Worm (Caenorhabditis elegans) whole organism, L4 larva: ENCODE data around the gene F26F4.2.

ENCODE experiments used
- D1046.2 ChIP-seq: fragments of 200-800 bp; sonication (Bioruptor generic); IDR thresholded peaks from 2 replicates; pipeline ENCODE4 v1.3.6; 2022; ENCODE audit warnings: missing genetic modification characterization, missing compliant biosample characterization
- T26A8.4 ChIP-seq: fragments of 200-800 bp; sonication (Bioruptor generic); IDR thresholded peaks from 2 replicates; pipeline ENCODE4 v1.3.6; 2022; ENCODE audit warnings: missing genetic modification characterization, missing compliant biosample characterization
- ceh-28 ChIP-seq: fragments of 150-350 bp; optimal IDR thresholded peaks from 2 replicates; lab custom pipeline; 2014; ENCODE audit warnings: missing biosample characterization, missing genetic modification reagents, missing genetic modification characterization
- daf-19 ChIP-seq: fragments of 200-800 bp; sonication (Bioruptor generic); conservative IDR thresholded peaks from 2 replicates; pipeline ENCODE4 v1.3.6; 2022; ENCODE audit warnings: missing genetic modification characterization, missing compliant biosample characterization
- hmg-1.1 ChIP-seq: fragments of 200-800 bp; sonication (Bioruptor generic); IDR thresholded peaks from 2 replicates; pipeline ENCODE4 v1.3.6; 2022; ENCODE audit warnings: missing genetic modification reagents, missing genetic modification characterization, missing compliant biosample characterization
- mep-1 ChIP-seq: fragments of 150-350 bp; sonication (generic microtip); optimal IDR thresholded peaks from 3 replicates; lab custom pipeline; 2014; ENCODE audit warnings: missing biosample characterization, missing genetic modification characterization
- nhr-6 ChIP-seq: fragments of 150-350 bp; optimal IDR thresholded peaks from 2 replicates; lab custom pipeline; 2014; ENCODE audit warnings: missing biosample characterization, missing genetic modification characterization
- php-3 ChIP-seq: fragments of 200-800 bp; sonication (Bioruptor generic); IDR thresholded peaks from 2 replicates; pipeline ENCODE4 v1.3.6; 2022; ENCODE audit warnings: missing genetic modification reagents, missing genetic modification characterization, missing compliant biosample characterization
- saeg-2 ChIP-seq: fragments of 200-800 bp; sonication (Bioruptor generic); IDR thresholded peaks from 2 replicates; pipeline ENCODE4 v1.3.6; 2022; ENCODE audit warnings: missing genetic modification reagents, missing genetic modification characterization, missing compliant biosample characterization
- set-16 ChIP-seq: fragments of 200-800 bp; sonication (Bioruptor generic); IDR thresholded peaks from 2 replicates; pipeline ENCODE4 v1.3.6; 2022; ENCODE audit warnings: missing genetic modification reagents, missing genetic modification characterization, missing compliant biosample characterization

Gene F26F4.2

DNA sequence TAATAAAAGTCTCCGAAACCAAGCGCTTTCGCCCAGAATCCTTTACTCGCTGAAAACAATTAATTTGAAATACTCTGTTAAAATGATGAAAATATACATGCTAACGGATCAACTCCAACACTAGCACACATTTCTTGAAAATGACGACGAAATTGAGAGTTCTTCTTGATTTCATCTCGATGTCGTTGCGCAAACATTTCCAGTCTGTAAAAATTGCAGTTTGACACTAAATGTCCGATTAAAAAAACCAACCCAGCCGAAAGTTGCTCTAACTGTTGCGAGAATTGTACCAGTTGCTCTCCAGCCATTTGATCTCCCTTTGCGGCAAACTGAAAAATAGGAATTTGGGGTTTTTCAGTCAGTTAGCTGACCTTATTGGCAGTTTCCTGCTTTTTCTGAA, 50.2 kb downstream of the F26F4.2 start (continued):
- TF ChIP-seq ceh-28 (tag; lab: Kevin White, UChicago): no peak
- TF ChIP-seq nhr-6 (tag; lab: Kevin White, UChicago): no peak
- TF ChIP-seq daf-19 (GFP tag; lab: Robert Waterston, UW): no peak
- TF ChIP-seq T26A8.4 (GFP tag; lab: Robert Waterston, UW): no peak
- TF ChIP-seq D1046.2 (GFP tag; lab: Robert Waterston, UW): no peak
- no peak for TF ChIP-seq hmg-1.1 (GFP tag; lab: Robert Waterston, UW)
- no peak for TF ChIP-seq php-3 (GFP tag; lab: Robert Waterston, UW)
- TF ChIP-seq saeg-2 (GFP tag; lab: Robert Waterston, UW): no peak
- no peak for TF ChIP-seq set-16 (GFP tag; lab: Robert Waterston, UW)
- no peak for TF ChIP-seq mep-1 (tag; lab: Kevin White, UChicago)
